Worm (Caenorhabditis elegans): ENCODE measurements around the gene Y15E3A.3.

- TF ChIP-seq crh-2 (tag; optimal IDR thresholded peaks at IDR 0.05): no peak
- TF ChIP-seq nhr-25 (tag; optimal IDR thresholded peaks at IDR 0.05): peak; percentile 58
- TF ChIP-seq nhr-12 (tag; optimal IDR thresholded peaks at IDR 0.05): no peak
- TF ChIP-seq elt-3 (tag; optimal IDR thresholded peaks at IDR 0.05): no peak
- TF ChIP-seq lsy-2 (tag; optimal IDR thresholded peaks at IDR 0.05): no peak
- TF ChIP-seq nhr-11 (tag; optimal IDR thresholded peaks at IDR 0.05): no peak
- peak; percentile 35 for TF ChIP-seq egl-27 (tag; optimal IDR thresholded peaks at IDR 0.05)
- no peak for TF ChIP-seq snpc-4 (tag; optimal IDR thresholded peaks at IDR 0.05)
- TF ChIP-seq unc-39 (tag; optimal IDR thresholded peaks at IDR 0.05): no peak
- TF ChIP-seq R02D3.7 (tag; optimal IDR thresholded peaks at IDR 0.05): no peak
- no peak for TF ChIP-seq ztf-4 (tag; optimal IDR thresholded peaks at IDR 0.05)
- TF ChIP-seq ztf-1 (GFP tag; conservative IDR thresholded peaks at IDR 0.05): no peak
- TF ChIP-seq mbf-1 (tag; optimal IDR thresholded peaks at IDR 0.05): no peak
- TF ChIP-seq elt-1 (tag; optimal IDR thresholded peaks at IDR 0.05): peak; percentile 24
Observed at ce11 chrX:15374668-15375208, 49.1 kb upstream of the Y15E3A.3 start.

Data from whole organism, L2 larva.